Worm (Caenorhabditis elegans) whole organism, L4/young adult: ENCODE data around the gene nhr-86.

Experiments
- W03F9.2 ChIP-seq: fragments of 150-350 bp; optimal IDR thresholded peaks from 2 replicates; lab custom pipeline; 2014; ENCODE audit warnings: missing biosample characterization, missing genetic modification characterization
- dao-5 ChIP-seq: sonication (generic microtip); optimal IDR thresholded peaks from 2 replicates; lab custom pipeline; 2016; ENCODE audit warnings: missing genotype, missing genetic modification characterization, moderate library complexity, missing compliant biosample characterization
- him-1 ChIP-seq: sonication (generic microtip); optimal IDR thresholded peaks from 2 replicates; lab custom pipeline; 2016; ENCODE audit warnings: missing genotype, missing genetic modification reagents, missing genetic modification characterization, missing compliant biosample characterization

DNA sequence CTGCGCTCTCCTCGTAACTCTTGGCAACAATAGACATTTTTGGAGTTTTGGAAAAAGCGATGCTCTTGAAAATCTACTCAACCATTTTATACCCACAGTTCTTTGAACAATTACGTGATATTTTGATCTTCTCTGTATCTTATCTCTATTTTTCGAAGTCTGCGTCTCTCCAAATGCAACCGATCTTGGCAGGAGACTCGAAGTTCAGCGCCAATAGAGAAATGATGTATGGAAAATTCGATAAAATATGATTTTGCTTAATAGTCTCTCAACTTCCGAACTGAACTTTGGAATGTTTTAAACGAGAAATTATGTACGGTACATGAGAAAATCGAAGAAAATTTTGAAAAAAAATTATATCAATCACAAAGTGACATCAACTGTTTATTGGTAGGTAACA lies 16.5 kb downstream of the nhr-86 start, which contains the start of gene comt-4:
- TF ChIP-seq W03F9.2 (tag; lab: Kevin White, UChicago) (no peak), dao-5 (tag; lab: Kevin White, UChicago) (no peak), him-1 (tag; lab: Kevin White, UChicago) (no peak)
